Worm (Caenorhabditis elegans) whole organism, late embryonic: ENCODE results near the gene tsp-1.

Source experiments
- T23F11.4 ChIP-seq: fragments of 200-800 bp; sonication (Bioruptor generic); optimal IDR thresholded peaks from 2 replicates; lab custom pipeline; 2018; ENCODE audit warnings: mild to moderate bottlenecking, missing genetic modification characterization, missing compliant biosample characterization
- ceh-14 ChIP-seq: sonication (generic microtip); optimal IDR thresholded peaks from 2 replicates; lab custom pipeline; 2016; ENCODE audit warnings: missing genotype, missing genetic modification characterization, missing compliant biosample characterization
- ceh-19 ChIP-seq: fragments of 200-800 bp; sonication (Bioruptor generic); optimal IDR thresholded peaks from 2 replicates; lab custom pipeline; 2018; ENCODE audit warnings: mild to moderate bottlenecking, missing genetic modification characterization, missing compliant biosample characterization
- che-1 ChIP-seq: sonication (generic microtip); optimal IDR thresholded peaks from 2 replicates; lab custom pipeline; 2016; ENCODE audit warnings: mild to moderate bottlenecking, missing genetic modification characterization, missing compliant biosample characterization
- dmd-4 ChIP-seq: sonication (generic microtip); optimal IDR thresholded peaks from 2 replicates; lab custom pipeline; 2016; ENCODE audit warnings: borderline replicate concordance, missing genetic modification characterization, missing compliant biosample characterization
- madf-2 ChIP-seq: sonication (generic microtip); optimal IDR thresholded peaks from 2 replicates; lab custom pipeline; 2017; ENCODE audit warnings: missing genetic modification characterization, missing compliant biosample characterization
- mec-3 ChIP-seq: sonication (generic microtip); optimal IDR thresholded peaks from 2 replicates; lab custom pipeline; 2016; ENCODE audit warnings: borderline replicate concordance, missing genetic modification characterization, missing compliant biosample characterization
- nfya-1 ChIP-seq: sonication (generic microtip); optimal IDR thresholded peaks from 2 replicates; lab custom pipeline; 2017; ENCODE audit warnings: missing genetic modification characterization, mild to moderate bottlenecking, missing compliant biosample characterization, antibody characterized with exemption, moderate library complexity
- nhr-232 ChIP-seq: sonication (generic microtip); optimal IDR thresholded peaks from 2 replicates; lab custom pipeline; 2016; ENCODE audit warnings: missing genetic modification characterization, missing compliant biosample characterization
- npax-4 ChIP-seq: sonication (generic microtip); optimal IDR thresholded peaks from 2 replicates; lab custom pipeline; 2016; ENCODE audit warnings: missing genetic modification characterization, missing compliant biosample characterization
- pha-4 ChIP-seq: fragments of 150-350 bp; optimal IDR thresholded peaks from 2 replicates; lab custom pipeline; 2018; ENCODE audit warnings: missing biosample characterization, missing genetic modification reagents, missing genetic modification characterization
- pqm-1 ChIP-seq: sonication (generic microtip); optimal IDR thresholded peaks from 2 replicates; lab custom pipeline; 2016; ENCODE audit warnings: missing genetic modification characterization, missing compliant biosample characterization
- pros-1 ChIP-seq: fragments of 150-350 bp; optimal IDR thresholded peaks from 2 replicates; lab custom pipeline; 2014; ENCODE audit warnings: missing biosample characterization, missing genetic modification reagents, missing genetic modification characterization
- syd-9 ChIP-seq: sonication (generic microtip); optimal IDR thresholded peaks from 2 replicates; lab custom pipeline; 2016; ENCODE audit warnings: mild to moderate bottlenecking, missing genetic modification characterization, moderate library complexity, missing compliant biosample characterization

DNA sequence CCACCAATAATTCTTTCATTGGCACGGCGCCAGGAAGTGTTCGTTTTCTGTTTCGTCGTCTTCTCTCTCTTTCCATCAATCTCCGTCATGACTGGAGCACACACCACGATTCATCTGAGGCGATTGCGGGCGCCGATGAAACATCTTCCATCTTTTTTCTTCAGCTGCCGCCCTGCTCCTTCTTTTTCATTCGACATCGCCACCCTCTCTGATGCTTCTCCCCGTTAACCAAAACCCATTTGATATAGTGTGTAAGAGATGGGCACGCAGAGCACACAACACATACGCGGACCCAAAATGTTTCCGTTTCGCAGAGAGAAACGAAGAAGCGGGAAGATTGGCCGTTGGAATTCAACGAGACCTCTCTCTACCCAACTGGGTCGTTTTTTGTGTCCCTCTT lies 48.3 kb upstream of the tsp-1 start:
- TF ChIP-seq madf-2 (tag; lab: Kevin White, UChicago) = no peak
- peak; percentile 45 for TF ChIP-seq ceh-19
- no peak for TF ChIP-seq pqm-1 (tag; lab: Kevin White, UChicago)
- no peak for TF ChIP-seq dmd-4
- no peak for TF ChIP-seq syd-9
- no peak for TF ChIP-seq npax-4 (tag; lab: Kevin White, UChicago)
- TF ChIP-seq ceh-14 = no peak
- TF ChIP-seq pha-4 = no peak
- no peak for TF ChIP-seq nhr-232
- peak; percentile 44 for TF ChIP-seq nfya-1 (tag; lab: Kevin White, UChicago)
- no peak for TF ChIP-seq T23F11.4 (GFP tag; lab: Kevin White, UChicago)
- no peak for TF ChIP-seq pros-1
- no peak for TF ChIP-seq che-1
- TF ChIP-seq mec-3 = no peak
